3 worm cellular contexts compared by ENCODE assay signal in genomic region chrIV:6431582-6431981, ce11.
TF ChIP-seq lines count a peak whose summit lies in the region.

acp-7 (minus strand) TSS chrIV:6431682.

TF ChIP-seq in whole organism, L1 larva, 84 proteins besides CTCF, POLR2A, EP300 and RAD21:
- TF ChIP-seq fkh-10 (GFP tag; optimal IDR thresholded peaks at IDR 0.05; lab: Kevin White, UChicago) = no peak
- TF ChIP-seq lin-14 (GFP tag; optimal IDR thresholded peaks at IDR 0.05; lab: Kevin White, UChicago) = peak; percentile 5

TF ChIP-seq in whole organism, L3 larva, 47 proteins besides CTCF, POLR2A, EP300 and RAD21:
- no peak for TF ChIP-seq egl-27 (tag; optimal IDR thresholded peaks at IDR 0.05; lab: Kevin White, UChicago)
- TF ChIP-seq pha-4 (tag; optimal IDR thresholded peaks at IDR 0.05; lab: Kevin White, UChicago) = peak; percentile 73
- TF ChIP-seq ceh-28 (tag; optimal IDR thresholded peaks at IDR 0.05; lab: Kevin White, UChicago) = no peak

TF ChIP-seq in whole organism, young adult, 124 proteins besides CTCF, POLR2A, EP300 and RAD21:
- peak; percentile 19 for TF ChIP-seq pha-4 (tag; optimal IDR thresholded peaks at IDR 0.05; lab: Kevin White, UChicago)
- TF ChIP-seq hmg-1.2 (GFP tag; IDR thresholded peaks at IDR 0.05; lab: Robert Waterston, UW) = 0 out of 2 replicates have a peak, but pooled peaks have one; percentile 20
- no peak for TF ChIP-seq ztf-6 (GFP tag; IDR thresholded peaks at IDR 0.05; lab: Robert Waterston, UW)
TF ChIP-seq in whole organism, young adult: peak in this region for 2.
